Fruit fly (Drosophila melanogaster) whole organism, larva: ENCODE data around the gene Xe7.

Experiments
- noc ChIP-seq: fragments of 200-800 bp; sonication (Bioruptor generic); optimal IDR thresholded peaks from 3 replicates; lab custom pipeline; 2019; ENCODE audit warnings: missing biosample characterization, mild to moderate bottlenecking, missing genetic modification characterization, moderate library complexity

Gene Xe7

dm6 chr3R:5682238-5682637 lies 13.1 kb upstream of the Xe7 start:
- no peak for TF ChIP-seq noc (tag; lab: Kevin White, UChicago)

DNA sequence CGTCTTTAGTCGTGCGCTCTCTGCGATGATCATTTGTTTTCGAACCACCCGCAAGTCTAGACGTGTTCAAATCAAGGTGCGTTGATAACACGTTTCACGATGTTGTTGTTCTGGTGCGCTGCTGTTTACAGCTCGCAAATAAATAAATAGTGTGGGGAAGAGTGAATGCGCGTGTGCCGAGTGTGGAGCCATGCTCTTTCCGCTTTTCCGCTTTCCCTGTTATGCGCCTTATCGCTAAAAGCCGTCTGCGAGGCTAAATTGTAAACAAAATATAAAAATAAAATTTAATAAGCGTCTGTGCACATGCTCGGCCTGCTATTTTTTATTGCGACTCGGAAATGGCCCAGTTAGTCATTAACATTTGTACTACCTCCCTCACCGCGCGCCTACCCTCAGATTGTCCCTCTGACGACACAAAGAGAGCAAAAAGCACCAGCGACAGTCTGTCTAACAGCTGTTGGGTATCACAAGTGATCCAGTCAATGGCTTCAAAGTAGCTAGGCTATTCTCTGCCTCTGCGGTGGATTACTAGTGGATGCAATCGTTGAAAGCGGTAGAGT lies 3.6 kb upstream of the Xe7 start:
- TF ChIP-seq noc (tag; lab: Kevin White, UChicago): peak; percentile 84

DNA sequence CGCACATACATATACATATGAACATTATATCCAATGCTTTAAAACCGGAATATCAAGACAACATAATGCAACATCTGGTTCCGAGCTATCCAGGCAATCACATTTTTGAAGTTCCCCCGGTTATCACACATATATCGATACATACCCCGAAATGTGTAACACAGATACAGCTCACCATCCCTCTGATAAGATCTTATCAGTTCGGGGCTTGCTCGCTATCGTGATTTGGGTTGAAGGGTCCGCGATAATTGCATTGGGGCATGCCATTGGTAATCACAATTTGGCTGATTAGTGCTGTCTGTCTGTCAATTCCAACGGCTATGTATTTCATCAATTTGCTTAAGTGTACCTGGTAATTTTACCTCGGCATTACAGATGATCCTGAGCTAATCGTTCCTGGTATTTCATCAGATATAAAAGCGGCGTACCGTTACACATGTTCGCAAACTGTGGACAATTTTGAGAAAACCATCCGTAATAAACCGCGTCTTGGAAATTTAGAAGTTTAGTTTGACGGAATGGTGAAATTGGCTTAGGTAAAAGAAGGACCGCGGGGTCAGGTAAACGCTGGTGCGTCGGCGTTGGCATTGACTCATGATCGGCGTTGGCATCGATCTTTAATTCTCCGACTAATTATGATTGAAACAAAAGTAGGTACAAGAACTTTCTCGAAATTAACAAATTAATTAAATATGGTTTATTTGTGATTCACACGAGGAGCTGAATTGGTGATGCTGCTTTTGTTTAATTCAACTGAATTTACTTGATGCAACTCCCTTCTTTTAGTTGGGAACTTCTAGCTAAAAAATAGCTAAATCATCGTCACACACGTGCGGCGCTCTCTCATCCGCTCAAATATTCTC lies 2.9 kb upstream of the Xe7 start:
- TF ChIP-seq noc (tag; lab: Kevin White, UChicago): no peak

DNA sequence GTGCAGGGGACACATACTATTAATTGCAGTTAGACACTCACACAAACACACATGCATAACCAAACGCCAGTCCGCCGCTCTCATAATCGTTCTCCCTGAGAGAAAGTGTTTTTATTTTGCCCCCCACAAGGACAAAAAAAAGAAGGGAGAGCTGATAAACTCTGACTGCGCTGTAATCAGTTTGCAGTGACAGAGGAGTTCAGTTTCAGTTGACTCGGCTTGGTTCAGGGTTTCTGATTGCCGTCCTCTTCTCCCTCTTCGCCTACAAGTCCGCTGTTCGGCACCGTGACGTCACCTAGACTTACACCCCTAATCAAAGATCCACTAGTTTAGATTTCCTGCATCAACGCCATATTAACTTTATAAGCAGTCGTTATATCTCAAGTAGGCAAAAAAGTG lies 2.1 kb upstream of the Xe7 start:
- no peak for TF ChIP-seq noc (tag; lab: Kevin White, UChicago)

dm6 chr3R:5670660-5671264 lies 1.6 kb upstream of the Xe7 start:
- TF ChIP-seq noc (tag; lab: Kevin White, UChicago): no peak

- peak; percentile 8 for TF ChIP-seq noc (tag; lab: Kevin White, UChicago)
These were observed 866 bp upstream of the Xe7 start for dm6 chr3R:5669740-5670659.

dm6 chr3R:5660198-5660893 lies 8.8 kb downstream of the Xe7 start, which contains the start of gene Wdr33:
TSS of gene Wdr33 (plus strand) at chr3R:5660635.
- TF ChIP-seq noc (tag; lab: Kevin White, UChicago): no peak

DNA sequence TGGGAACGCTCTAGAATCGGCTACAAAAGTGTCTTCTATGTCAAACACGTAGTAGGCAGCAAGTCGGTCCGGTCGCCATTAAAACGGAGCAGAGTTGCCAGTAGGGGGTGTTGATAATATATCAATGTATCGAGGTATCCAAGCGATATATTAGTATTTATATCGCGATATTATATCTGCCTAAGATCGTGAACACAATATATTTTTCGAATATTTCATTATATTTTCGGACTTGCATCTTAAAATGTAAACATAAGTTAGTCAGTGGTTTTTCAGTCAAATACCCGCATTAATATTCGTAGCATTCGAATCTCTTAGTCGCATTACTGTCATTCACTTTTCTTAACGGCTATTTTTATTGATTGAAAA lies 9.3 kb downstream of the Xe7 start, which contains the start of gene CG2182:
Gene CG2182, minus strand, starts transcription at position 84 of the 369 bp plus-strand sequence.
- no peak for TF ChIP-seq noc (tag; lab: Kevin White, UChicago)

DNA sequence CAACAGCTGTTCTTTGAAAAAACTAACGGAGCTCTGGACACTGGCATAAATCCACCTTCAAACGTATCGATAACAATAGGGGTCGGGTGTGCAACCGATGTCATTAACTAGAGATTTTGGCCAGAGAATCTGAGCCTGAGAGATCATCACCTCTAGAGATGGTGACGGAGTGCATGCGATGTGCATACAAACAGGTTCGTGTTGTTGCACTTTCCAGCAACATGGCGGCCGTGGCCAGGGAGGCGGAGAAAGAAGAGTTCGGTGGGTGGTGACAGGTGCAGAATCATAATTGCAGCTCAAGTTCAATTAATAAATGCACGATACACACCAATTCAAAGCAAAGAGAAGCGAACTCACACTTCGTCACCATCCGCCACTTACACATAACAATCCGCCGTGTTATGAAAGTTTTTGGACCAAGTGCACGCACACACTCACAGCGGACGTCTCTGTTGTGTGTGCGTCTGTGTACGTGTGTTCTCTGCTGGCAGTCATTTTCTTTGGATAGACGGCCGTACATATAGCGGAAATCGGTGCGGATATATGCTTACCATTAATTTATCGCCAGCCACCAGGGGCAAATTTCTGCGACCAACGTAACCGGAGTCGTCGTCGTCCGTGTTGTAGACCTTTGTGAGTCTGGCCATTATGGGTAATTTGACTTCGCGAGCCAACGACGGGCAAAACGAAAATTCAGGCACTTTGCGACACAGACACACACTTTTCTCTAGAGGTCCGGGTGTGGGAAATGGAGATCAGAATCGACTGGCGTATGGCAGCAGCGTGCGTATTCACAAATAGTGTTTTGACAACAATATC lies 9.9 kb downstream of the Xe7 start:
- TF ChIP-seq noc (tag; lab: Kevin White, UChicago): no peak

DNA sequence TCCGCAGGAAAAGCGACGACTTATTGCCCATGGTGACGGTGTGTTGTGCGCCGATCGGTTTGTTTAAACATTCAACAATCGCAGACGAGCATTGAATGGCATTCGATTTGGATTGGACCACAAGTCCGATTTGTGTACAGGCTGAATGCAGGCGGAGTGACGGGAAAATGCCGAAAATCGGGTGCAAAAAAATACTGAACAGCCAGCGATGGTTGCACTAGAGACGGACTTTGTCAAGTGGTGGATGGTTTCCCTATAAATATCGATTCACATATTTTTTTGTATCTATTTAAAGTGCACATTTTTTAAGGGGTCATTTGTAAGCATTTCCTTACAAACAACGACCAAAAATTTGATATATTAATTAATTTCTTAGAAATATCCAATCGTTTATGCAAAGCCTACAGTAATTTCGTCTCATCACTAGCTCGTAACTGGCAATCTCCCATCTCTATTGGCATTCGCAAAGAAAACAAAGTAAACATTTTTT lies 14.4 kb downstream of the Xe7 start, which contains the start of the genes elm and MED27:
Gene elm, minus strand, starts transcription at position 170 of the 490 bp plus-strand sequence.
Gene MED27, plus strand, starts transcription at position 448 of the 490 bp plus-strand sequence.
- peak; percentile 88 for TF ChIP-seq noc (tag; lab: Kevin White, UChicago)

DNA sequence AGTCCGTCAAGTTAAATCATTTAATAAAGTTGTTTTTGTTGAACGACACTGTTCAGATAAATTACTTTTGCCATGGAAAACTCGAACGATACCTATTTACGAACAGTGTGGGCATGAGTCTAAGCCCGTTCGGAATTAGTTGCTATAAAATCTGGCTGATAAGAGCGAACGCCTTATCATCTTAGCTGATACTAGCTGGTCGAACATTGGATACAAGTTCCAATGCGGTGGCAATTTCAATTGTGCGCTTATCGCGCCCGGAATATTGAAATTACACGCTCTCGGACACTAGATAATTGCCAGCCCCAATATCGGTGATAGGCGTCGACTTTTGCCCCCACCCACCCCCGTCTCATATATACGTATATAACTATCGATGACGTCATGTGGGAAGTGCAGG lies 15.2 kb downstream of the Xe7 start:
- TF ChIP-seq noc (tag; lab: Kevin White, UChicago): no peak

- no peak for TF ChIP-seq noc (tag; lab: Kevin White, UChicago)
These were observed 19.2 kb downstream of the Xe7 start for dm6 chr3R:5649903-5650302.

- peak; percentile 66 for TF ChIP-seq noc (tag; lab: Kevin White, UChicago)
These were observed 20.3 kb downstream of the Xe7 start, which contains the start of the genes MTA1-like and Sec23 for dm6 chr3R:5648569-5649476. TSS of gene MTA1-like (minus strand) at chr3R:5648738. TSS of gene Sec23 (plus strand) at chr3R:5649065.
